Worm (Caenorhabditis elegans) whole organism, L4 larva: ENCODE results near the gene T09A5.15.
A peak's percentile ranks its signal among the peaks of the same experiment; 100 is the strongest.

Source experiments
- F10B5.3 ChIP-seq: sonication (generic microtip); optimal IDR thresholded peaks from 2 replicates; lab custom pipeline; 2016; ENCODE audit warnings: mild to moderate bottlenecking, missing genetic modification characterization, missing compliant biosample characterization
- Y48G9A.11 ChIP-seq: fragments of 200-800 bp; sonication (Bioruptor generic); IDR thresholded peaks from 2 replicates; pipeline ENCODE4 v1.3.6; 2022; ENCODE audit warnings: missing genetic modification reagents, missing genetic modification characterization, missing compliant biosample characterization
- ZK546.5 ChIP-seq, 2 experiments: sonication (generic microtip); optimal IDR thresholded peaks; 2 replicates each; lab custom pipeline; 2017; ENCODE audit warnings: missing biosample characterization in 2 of 2, missing genetic modification characterization in 2 of 2
- ama-1 ChIP-seq: fragments of 150-350 bp; optimal IDR thresholded peaks from 2 replicates; lab custom pipeline; 2014; ENCODE audit warnings: inconsistent platforms, mixed read lengths
- ceh-20 ChIP-seq: fragments of 200-800 bp; sonication (Bioruptor generic); IDR thresholded peaks from 2 replicates; pipeline ENCODE4 v1.3.6; 2022; ENCODE audit warnings: missing genetic modification reagents, missing genetic modification characterization, missing compliant biosample characterization
- ceh-28 ChIP-seq: fragments of 150-350 bp; optimal IDR thresholded peaks from 2 replicates; lab custom pipeline; 2014; ENCODE audit warnings: missing biosample characterization, missing genetic modification reagents, missing genetic modification characterization
- ceh-62 ChIP-seq: sonication (generic microtip); optimal IDR thresholded peaks from 2 replicates; lab custom pipeline; 2017; ENCODE audit warnings: missing biosample characterization, missing genetic modification characterization
- ceh-82 ChIP-seq: sonication (generic microtip); optimal IDR thresholded peaks from 2 replicates; lab custom pipeline; 2017; ENCODE audit warnings: missing biosample characterization, missing genetic modification characterization
- daf-12 ChIP-seq: fragments of 150-350 bp; optimal IDR thresholded peaks from 2 replicates; lab custom pipeline; 2014; ENCODE audit warnings: missing biosample characterization, missing genetic modification reagents, missing genetic modification characterization
- daf-16 ChIP-seq, 3 experiments: sonication (generic microtip); optimal IDR thresholded peaks; 2 replicates each; lab custom pipeline; 2016 to 2017; ENCODE audit warnings: missing genetic modification characterization in 3 of 3, missing genetic modification reagents in 3 of 3, mild to moderate bottlenecking in 2 of 3, missing compliant biosample characterization in 2 of 3, missing biosample characterization in 1 of 3, moderate library complexity in 1 of 3
- daf-8 ChIP-seq: fragments of 200-800 bp; sonication (Bioruptor generic); IDR thresholded peaks from 2 replicates; pipeline ENCODE4 v1.3.6; 2022; ENCODE audit warnings: missing genetic modification characterization, missing compliant biosample characterization
- dmd-6 ChIP-seq: fragments of 200-800 bp; sonication (Bioruptor generic); IDR thresholded peaks from 2 replicates; pipeline ENCODE4 v1.3.6; 2022; ENCODE audit warnings: missing genetic modification reagents, missing genetic modification characterization, missing compliant biosample characterization
- dve-1 ChIP-seq: sonication (generic microtip); optimal IDR thresholded peaks from 2 replicates; lab custom pipeline; 2017; ENCODE audit warnings: antibody characterized with exemption, mild to moderate bottlenecking, missing genetic modification characterization, missing compliant biosample characterization; ENCODE audit not compliant: insufficient read depth
- egl-27 ChIP-seq: sonication (generic microtip); optimal IDR thresholded peaks from 3 replicates; lab custom pipeline; 2017; ENCODE audit warnings: missing biosample characterization, missing genetic modification reagents, missing genetic modification characterization
- hlh-11 ChIP-seq: fragments of 200-800 bp; sonication (Bioruptor generic); optimal IDR thresholded peaks from 2 replicates; lab custom pipeline; 2018; ENCODE audit warnings: mild to moderate bottlenecking, missing genetic modification characterization, missing compliant biosample characterization
- hlh-30 ChIP-seq: sonication (generic microtip); optimal IDR thresholded peaks from 2 replicates; lab custom pipeline; 2017; ENCODE audit warnings: antibody characterized with exemption, mild to moderate bottlenecking, missing genetic modification characterization, missing compliant biosample characterization; ENCODE audit not compliant: insufficient read depth
- lim-7 ChIP-seq: fragments of 200-800 bp; sonication (Bioruptor generic); IDR thresholded peaks from 2 replicates; pipeline ENCODE4 v1.3.6; 2022; ENCODE audit warnings: missing genetic modification characterization, missing compliant biosample characterization
- lin-29 ChIP-seq: fragments of 200-800 bp; sonication (Bioruptor generic); IDR thresholded peaks from 2 replicates; pipeline ENCODE4 v1.3.6; 2022; ENCODE audit warnings: missing genetic modification reagents, missing genetic modification characterization, missing compliant biosample characterization
- madf-5 ChIP-seq, 2 experiments: fragments of 200-800 bp; sonication (Bioruptor generic); IDR thresholded peaks; 2 replicates each; pipeline ENCODE4 v1.3.6; 2022; ENCODE audit warnings: missing compliant biosample characterization in 2 of 2, missing genetic modification characterization in 2 of 2
- mxl-2 ChIP-seq: fragments of 200-800 bp; sonication (Bioruptor generic); conservative IDR thresholded peaks from 2 replicates; pipeline ENCODE4 v1.3.6; 2022; ENCODE audit warnings: missing genetic modification reagents, missing genetic modification characterization, missing compliant biosample characterization
- nhr-10 ChIP-seq: fragments of 150-350 bp; optimal IDR thresholded peaks from 2 replicates; lab custom pipeline; 2014; ENCODE audit warnings: missing biosample characterization, missing genetic modification characterization
- nhr-11 ChIP-seq: fragments of 150-350 bp; optimal IDR thresholded peaks from 2 replicates; lab custom pipeline; 2014; ENCODE audit warnings: missing biosample characterization, missing genetic modification characterization
- nhr-28 ChIP-seq: fragments of 150-350 bp; optimal IDR thresholded peaks from 2 replicates; lab custom pipeline; 2014; ENCODE audit warnings: missing biosample characterization, missing genetic modification characterization
- nhr-48 ChIP-seq: sonication (generic microtip); optimal IDR thresholded peaks from 2 replicates; lab custom pipeline; 2016; ENCODE audit warnings: mild to moderate bottlenecking, missing genetic modification characterization, missing compliant biosample characterization
- nhr-76 ChIP-seq: fragments of 150-350 bp; optimal IDR thresholded peaks from 2 replicates; lab custom pipeline; 2014; ENCODE audit warnings: missing biosample characterization, missing genetic modification characterization
- nhr-77 ChIP-seq: fragments of 150-350 bp; optimal IDR thresholded peaks from 2 replicates; lab custom pipeline; 2014; ENCODE audit warnings: missing biosample characterization, missing genetic modification characterization
- pha-4 ChIP-seq, 2 experiments: fragments of 150-350 bp in 1 of 2; fragments of 200-800 bp in 1 of 2; sonication (Bioruptor generic) in 1 of 2; IDR thresholded peaks in 1 of 2; optimal IDR thresholded peaks in 1 of 2; 2 replicates each; pipeline versions ENCODE4 v1.3.6 to Lab custom; 2014 to 2022; ENCODE audit warnings: missing genetic modification characterization in 2 of 2, missing genetic modification reagents in 2 of 2, missing biosample characterization in 1 of 2, missing compliant biosample characterization in 1 of 2
- pqm-1 ChIP-seq: sonication (generic microtip); optimal IDR thresholded peaks from 2 replicates; lab custom pipeline; 2017; ENCODE audit warnings: missing biosample characterization, missing genetic modification characterization
- rbr-2 ChIP-seq: sonication (generic microtip); optimal IDR thresholded peaks from 2 replicates; lab custom pipeline; 2016; ENCODE audit warnings: missing genotype, missing genetic modification characterization, missing compliant biosample characterization
- set-16 ChIP-seq: fragments of 200-800 bp; sonication (Bioruptor generic); IDR thresholded peaks from 2 replicates; pipeline ENCODE4 v1.3.6; 2022; ENCODE audit warnings: missing genetic modification reagents, missing genetic modification characterization, missing compliant biosample characterization
- snpc-1.2 ChIP-seq: fragments of 200-800 bp; sonication (Bioruptor generic); IDR thresholded peaks from 2 replicates; pipeline ENCODE4 v1.3.6; 2022; ENCODE audit warnings: missing genetic modification reagents, missing genetic modification characterization, missing compliant biosample characterization
- tra-1 ChIP-seq: fragments of 200-800 bp; sonication (Bioruptor generic); IDR thresholded peaks from 2 replicates; pipeline ENCODE4 v1.3.6; 2022; ENCODE audit warnings: missing genetic modification reagents, missing genetic modification characterization, missing compliant biosample characterization
- unc-62 ChIP-seq, 3 experiments: fragments of 150-350 bp in 1 of 3; sonication (generic microtip); optimal IDR thresholded peaks in 2 of 3; peaks in 1 of 3; 1 replicate in 1 of 3; 2 replicates in 2 of 3; lab custom pipeline; 2014 to 2017; ENCODE audit warnings: missing biosample characterization in 3 of 3, missing genetic modification characterization in 3 of 3, missing genetic modification reagents in 3 of 3, missing genotype in 1 of 3
- vab-7 ChIP-seq: fragments of 200-800 bp; sonication (Bioruptor generic); IDR thresholded peaks from 2 replicates; pipeline ENCODE4 v1.3.6; 2022; ENCODE audit warnings: missing genetic modification reagents, missing genetic modification characterization, missing compliant biosample characterization
- zag-1 ChIP-seq: fragments of 150-350 bp; optimal IDR thresholded peaks from 2 replicates; lab custom pipeline; 2014; ENCODE audit warnings: missing biosample characterization, missing genetic modification characterization

The T09A5.15 gene

DNA sequence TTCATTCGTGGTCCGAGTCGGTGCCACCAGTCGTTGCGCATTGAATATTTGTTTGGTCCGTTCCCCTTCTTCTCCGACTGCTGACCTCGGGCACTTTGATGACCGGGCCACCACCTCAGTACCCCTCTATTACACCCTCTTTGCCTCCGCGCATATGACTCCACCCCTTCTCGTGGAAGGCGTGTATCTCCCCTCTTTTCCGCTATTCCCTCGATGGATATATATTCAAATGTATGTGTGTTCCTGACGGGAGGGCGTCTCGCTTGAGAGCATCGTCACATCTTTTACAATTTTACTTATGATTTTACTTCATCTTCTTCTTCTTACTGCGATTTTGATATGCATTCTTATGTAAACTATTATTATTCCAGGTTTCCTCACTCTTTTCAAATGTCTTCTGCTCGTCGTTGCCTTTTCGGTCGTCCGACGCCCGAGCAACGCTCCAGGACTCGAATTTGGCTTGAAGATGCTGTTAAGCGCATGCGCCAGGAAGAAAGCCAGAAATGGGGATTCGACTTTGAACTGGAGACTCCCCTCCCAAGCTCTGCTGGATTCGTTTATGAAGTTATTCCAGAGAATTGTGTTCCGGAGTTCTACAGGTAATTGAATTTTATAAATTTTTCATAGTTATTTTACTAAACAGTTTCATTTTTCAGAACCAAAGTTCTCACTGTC, 46.8 kb upstream of the T09A5.15 start, which contains the start of gene cki-1:
TSS of gene cki-1 (plus strand) at position 372 of the 675 bp plus-strand sequence.
- TF ChIP-seq dmd-6 (GFP tag; lab: Robert Waterston, UW) (no peak), unc-62 (GFP tag; optimal IDR thresholded peaks at IDR 0.05 in 1 of 2; lab: Kevin White, UChicago) (peak in 1 of 2 experiments; percentile 50), unc-62 (tag; optimal IDR thresholded peaks at IDR 0.05; lab: Kevin White, UChicago) (no peak), set-16 (GFP tag; lab: Robert Waterston, UW) (0 out of 2 replicates have a peak, but pooled peaks have one; percentile 7)

DNA sequence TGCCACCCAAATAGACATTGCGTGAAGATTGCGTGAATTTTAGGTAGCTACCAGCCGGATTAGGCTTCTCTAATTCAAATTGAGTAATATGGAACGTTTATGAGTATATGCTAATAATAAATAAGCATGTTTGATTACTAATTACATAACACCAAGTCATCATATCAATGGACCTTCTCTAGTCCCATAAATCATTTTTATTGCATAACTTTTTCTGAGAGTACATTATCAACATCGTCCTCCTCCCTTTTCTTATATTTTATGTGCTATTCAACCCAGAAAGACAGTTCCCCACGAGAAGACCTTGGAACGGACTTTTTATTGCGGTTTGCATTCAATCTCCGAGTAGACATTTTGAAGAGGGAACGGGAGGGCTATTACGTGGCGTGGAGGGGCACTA, 45.4 kb upstream of the T09A5.15 start:
- TF ChIP-seq tra-1 (GFP tag; lab: Robert Waterston, UW) (0 out of 2 replicates have a peak, but pooled peaks have one; percentile 25), F10B5.3 (tag; lab: Kevin White, UChicago) (peak; percentile 24), nhr-48 (no peak), vab-7 (GFP tag; lab: Robert Waterston, UW) (no peak), Y48G9A.11 (GFP tag; lab: Robert Waterston, UW) (0 out of 2 replicates have a peak, but pooled peaks have one; percentile 17)

DNA sequence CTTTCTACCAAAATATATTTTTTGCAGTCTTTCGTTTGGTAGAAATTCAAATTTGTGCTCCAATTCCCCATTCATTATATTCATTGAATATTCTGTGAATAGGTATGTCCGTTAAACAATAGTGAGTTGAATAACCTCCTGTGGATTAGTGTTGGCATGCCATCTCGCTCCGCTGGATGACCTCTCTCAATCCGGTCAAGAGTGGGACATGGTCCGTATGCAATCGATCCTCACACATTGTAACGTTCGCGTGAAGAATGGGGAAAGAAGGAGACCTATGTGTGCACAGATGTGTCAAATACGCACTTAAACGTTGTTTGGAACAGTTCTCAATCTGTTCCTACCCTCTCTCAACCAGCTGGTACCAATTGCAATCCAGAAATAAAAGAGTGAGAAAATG, 44.5 kb upstream of the T09A5.15 start:
- TF ChIP-seq lin-29 (GFP tag; lab: Robert Waterston, UW) (no peak), rbr-2 (tag; lab: Kevin White, UChicago) (no peak), nhr-48 (no peak), nhr-76 (tag; lab: Kevin White, UChicago) (no peak), mxl-2 (GFP tag; lab: Robert Waterston, UW) (no peak), hlh-11 (tag; lab: Kevin White, UChicago) (no peak), ceh-20 (no peak), ama-1 (lab: Kevin White, UChicago) (no peak), snpc-1.2 (GFP tag; lab: Robert Waterston, UW) (no peak), nhr-10 (tag; lab: Kevin White, UChicago) (no peak), nhr-28 (tag; lab: Kevin White, UChicago) (no peak), lim-7 (no peak), nhr-11 (no peak), ceh-28 (tag; lab: Kevin White, UChicago) (no peak), ceh-82 (tag; lab: Kevin White, UChicago) (no peak), ZK546.5 (tag; optimal IDR thresholded peaks at IDR 0.05; lab: Kevin White, UChicago) (no peak)

DNA sequence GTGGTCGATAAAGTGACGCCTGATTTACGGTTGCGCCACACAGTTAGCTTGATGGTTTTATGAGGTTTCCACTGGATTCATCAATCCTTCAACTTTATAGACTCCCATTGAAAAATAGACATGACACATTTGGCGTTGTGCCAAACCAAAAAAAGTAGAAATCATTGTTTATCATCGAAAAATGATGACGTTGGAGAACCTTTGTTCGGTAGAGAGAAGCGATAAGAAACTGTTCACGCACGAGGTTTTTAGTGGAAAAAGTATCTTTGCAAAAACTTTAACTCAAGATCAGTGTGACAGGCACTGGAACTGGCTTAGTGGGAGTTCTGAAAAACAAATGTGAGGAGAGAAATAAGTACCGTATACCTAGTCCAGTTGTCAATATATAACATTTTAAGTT, 44.1 kb upstream of the T09A5.15 start:
- peak; percentile 7 for TF ChIP-seq dve-1 (tag; lab: Kevin White, UChicago)
- TF ChIP-seq daf-8 (GFP tag; lab: Robert Waterston, UW): no peak
- no peak for TF ChIP-seq zag-1 (tag; lab: Kevin White, UChicago)
- TF ChIP-seq tra-1 (GFP tag; lab: Robert Waterston, UW): no peak
- TF ChIP-seq hlh-11 (tag; lab: Kevin White, UChicago): peak; percentile 37
- TF ChIP-seq nhr-77 (tag; lab: Kevin White, UChicago): peak; percentile 67
- peak; percentile 46 for TF ChIP-seq hlh-30 (tag; lab: Kevin White, UChicago)
- no peak for TF ChIP-seq ceh-62 (tag; lab: Kevin White, UChicago)
- TF ChIP-seq dmd-6 (GFP tag; lab: Robert Waterston, UW): peak; percentile 55
- no peak for TF ChIP-seq madf-5 (GFP tag; IDR thresholded peaks at IDR 0.05; lab: Robert Waterston, UW)
- TF ChIP-seq nhr-11: no peak
- TF ChIP-seq pqm-1 (tag; lab: Kevin White, UChicago): peak; percentile 31
- TF ChIP-seq egl-27: no peak
- no peak for TF ChIP-seq daf-16 (GFP tag; optimal IDR thresholded peaks at IDR 0.05; lab: Kevin White, UChicago)
- TF ChIP-seq daf-16 (tag; optimal IDR thresholded peaks at IDR 0.05; lab: Kevin White, UChicago): peak; percentile 26
- TF ChIP-seq nhr-28 (tag; lab: Kevin White, UChicago): peak; percentile 52
- TF ChIP-seq daf-12: no peak
- TF ChIP-seq pha-4 (GFP tag; IDR thresholded peaks at IDR 0.05; lab: Robert Waterston, UW): no peak
- TF ChIP-seq pha-4 (tag; optimal IDR thresholded peaks at IDR 0.05; lab: Kevin White, UChicago): no peak
